Comparison of ENCODE assay signal across 1 fruit fly cellular context in genomic region chr3L:15566484-15566955, dm6.
TF ChIP-seq lines count a peak whose summit lies in the region.

No protein-coding gene starts in this region.

TF ChIP-seq in whole organism, embryonic, 481 proteins besides CTCF, POLR2A, EP300 and RAD21 (continued from another document and continues in another):
- TF ChIP-seq CG10979 (tag; optimal IDR thresholded peaks at IDR 0.05; lab: Kevin White, UChicago) (peak; percentile 44), CG12236 (GFP tag; optimal IDR thresholded peaks at IDR 0.05; lab: Kevin White, UChicago) (peak; percentile 25), lilli (GFP tag; optimal IDR thresholded peaks at IDR 0.05; lab: Kevin White, UChicago) (no peak), ranshi (GFP tag; IDR thresholded peaks at IDR 0.05; lab: Robert Waterston, UW) (peak; percentile 41; the same call in 1 of the 2 replicates), CG15479 (GFP tag; optimal IDR thresholded peaks at IDR 0.05; lab: Kevin White, UChicago) (peak; percentile 92), unpg (GFP tag; optimal IDR thresholded peaks at IDR 0.05; lab: Kevin White, UChicago) (peak; percentile 64), al (GFP tag; IDR thresholded peaks at IDR 0.05; lab: Robert Waterston, UW) (no peak), CG10366 (GFP tag; IDR thresholded peaks at IDR 0.05; lab: Robert Waterston, UW) (0 out of 2 replicates have a peak, but pooled peaks have one; percentile 37), fd3F (GFP tag; optimal IDR thresholded peaks at IDR 0.05; lab: Kevin White, UChicago) (peak; percentile 66), CG31365 (tag; optimal IDR thresholded peaks at IDR 0.05; lab: Kevin White, UChicago) (peak; percentile 65), hbn (GFP tag; IDR thresholded peaks at IDR 0.05; lab: Robert Waterston, UW; ENCODE audit: partially characterized antibody) (no peak), ac (GFP tag; optimal IDR thresholded peaks at IDR 0.05; lab: Kevin White, UChicago) (peak; percentile 55), CG17328 (GFP tag; IDR thresholded peaks at IDR 0.05; lab: Robert Waterston, UW) (no peak; the same call in 1 of the 2 replicates), Mes4 (GFP tag; optimal IDR thresholded peaks at IDR 0.05; lab: Kevin White, UChicago) (peak; percentile 75), zf30C (GFP tag; optimal IDR thresholded peaks at IDR 0.05; lab: Kevin White, UChicago) (no peak), dmrt99B (tag; optimal IDR thresholded peaks at IDR 0.05; lab: Kevin White, UChicago) (no peak), CG4854 (GFP tag; optimal IDR thresholded peaks at IDR 0.05; lab: Kevin White, UChicago) (peak; percentile 63), pan (optimal IDR thresholded peaks at IDR 0.05; lab: Kevin White, UChicago) (no peak), pan (GFP tag; optimal IDR thresholded peaks at IDR 0.05 in 1 of 2, IDR thresholded peaks at IDR 0.05 in 1 of 2) (peak in 1 of 2 experiments; percentile 53), nerfin-2 (GFP tag; IDR thresholded peaks at IDR 0.05; lab: Robert Waterston, UW; ENCODE audit: partially characterized antibody) (no peak), CrebB (tag; optimal IDR thresholded peaks at IDR 0.05; lab: Kevin White, UChicago) (peak; percentile 90), pho (GFP tag; optimal IDR thresholded peaks at IDR 0.05; lab: Kevin White, UChicago) (peak; percentile 35), tna (GFP tag; IDR thresholded peaks at IDR 0.05; lab: Robert Waterston, UW; ENCODE audit: partially characterized antibody) (no peak), NfI (GFP tag; optimal IDR thresholded peaks at IDR 0.05; lab: Kevin White, UChicago) (peak; percentile 65), z (GFP tag; IDR thresholded peaks at IDR 0.05; lab: Robert Waterston, UW) (no peak), disco-r (GFP tag; optimal IDR thresholded peaks at IDR 0.05; lab: Kevin White, UChicago) (peak; percentile 2), fd64A (GFP tag; optimal IDR thresholded peaks at IDR 0.05; lab: Kevin White, UChicago) (peak; percentile 85), CG2120 (GFP tag; optimal IDR thresholded peaks at IDR 0.05; lab: Kevin White, UChicago) (peak; percentile 51), bcd (GFP tag; optimal IDR thresholded peaks at IDR 0.05; lab: Kevin White, UChicago) (peak; percentile 48), ato (GFP tag; IDR thresholded peaks at IDR 0.05; lab: Robert Waterston, UW; ENCODE audit: partially characterized antibody) (no peak), CG12942 (GFP tag; optimal IDR thresholded peaks at IDR 0.05; lab: Kevin White, UChicago) (no peak), scrt (GFP tag; optimal IDR thresholded peaks at IDR 0.05; lab: Kevin White, UChicago) (peak; percentile 57), CG17186 (GFP tag; optimal IDR thresholded peaks at IDR 0.05; lab: Kevin White, UChicago) (no peak), grau (tag; optimal IDR thresholded peaks at IDR 0.05; lab: Kevin White, UChicago) (peak; percentile 48), HLHmδ (GFP tag; optimal IDR thresholded peaks at IDR 0.05; lab: Kevin White, UChicago) (peak; percentile 77), CG15073 (GFP tag; optimal IDR thresholded peaks at IDR 0.05; lab: Kevin White, UChicago) (no peak), CG9797 (GFP tag; optimal IDR thresholded peaks at IDR 0.05; lab: Kevin White, UChicago) (no peak), CG8944 (GFP tag; optimal IDR thresholded peaks at IDR 0.05; lab: Kevin White, UChicago) (no peak), dpn (GFP tag; optimal IDR thresholded peaks at IDR 0.05; lab: Kevin White, UChicago) (no peak), Bgb (GFP tag; IDR thresholded peaks at IDR 0.05; lab: Robert Waterston, UW; ENCODE audit: partially characterized antibody) (no peak), CG17361 (GFP tag; IDR thresholded peaks at IDR 0.05; lab: Robert Waterston, UW) (no peak; the same call in 2 of the 3 replicates), crol (GFP tag; IDR thresholded peaks at IDR 0.05; lab: Robert Waterston, UW) (peak; percentile 72), CG9215 (GFP tag; IDR thresholded peaks at IDR 0.05; lab: Robert Waterston, UW) (no peak), ttk (GFP tag; IDR thresholded peaks at IDR 0.05; lab: Robert Waterston, UW) (no peak), CG15269 (tag; optimal IDR thresholded peaks at IDR 0.05; lab: Kevin White, UChicago) (no peak), ro (GFP tag; IDR thresholded peaks at IDR 0.05; lab: Robert Waterston, UW) (no peak), so (GFP tag; IDR thresholded peaks at IDR 0.05; lab: Robert Waterston, UW) (peak; percentile 85; the same call in 2 of the 3 replicates), caup (GFP tag; optimal IDR thresholded peaks at IDR 0.05; lab: Kevin White, UChicago; ENCODE audit: severe bottlenecking) (peak; percentile 91), Hmx (GFP tag; optimal IDR thresholded peaks at IDR 0.05; lab: Kevin White, UChicago) (no peak), CG12071 (GFP tag; optimal IDR thresholded peaks at IDR 0.05; lab: Kevin White, UChicago) (peak; percentile 89), CG34422 (GFP tag; IDR thresholded peaks at IDR 0.05; lab: Robert Waterston, UW) (peak; percentile 59; the same call in 1 of the 3 replicates), Dp (GFP tag; optimal IDR thresholded peaks at IDR 0.05; lab: Kevin White, UChicago) (no peak), Trl (optimal IDR thresholded peaks at IDR 0.05; lab: Kevin White, UChicago) (peak in 1 of 2 experiments; percentile 15), Trl (GFP tag; optimal IDR thresholded peaks at IDR 0.05; lab: Kevin White, UChicago) (peak; percentile 46), ems (GFP tag; optimal IDR thresholded peaks at IDR 0.05; lab: Kevin White, UChicago) (no peak), HLH54F (GFP tag; optimal IDR thresholded peaks at IDR 0.05; lab: Kevin White, UChicago) (no peak), CG13287 (GFP tag; IDR thresholded peaks at IDR 0.05; lab: Robert Waterston, UW; ENCODE audit: partially characterized antibody) (no peak), C15 (GFP tag; IDR thresholded peaks at IDR 0.05; lab: Robert Waterston, UW) (no peak), CG3281 (GFP tag; optimal IDR thresholded peaks at IDR 0.05; lab: Kevin White, UChicago) (peak; percentile 78), Atf-2 (GFP tag; optimal IDR thresholded peaks at IDR 0.05; lab: Kevin White, UChicago) (no peak), ase (GFP tag; IDR thresholded peaks at IDR 0.05; lab: Robert Waterston, UW) (peak; percentile 30; the same call in 1 of the 3 replicates), ham (GFP tag; IDR thresholded peaks at IDR 0.05; lab: Robert Waterston, UW) (peak; percentile 44; the same call in 1 of the 2 replicates), Eip74EF (GFP tag; optimal IDR thresholded peaks at IDR 0.05; lab: Kevin White, UChicago) (no peak), ci (GFP tag; IDR thresholded peaks at IDR 0.05; lab: Robert Waterston, UW) (peak; percentile 89), insv (GFP tag; optimal IDR thresholded peaks at IDR 0.05; lab: Kevin White, UChicago) (peak in 1 of 2 experiments; percentile 53), pb (GFP tag; optimal IDR thresholded peaks at IDR 0.05; lab: Kevin White, UChicago) (peak; percentile 13), CG6854 (GFP tag; optimal IDR thresholded peaks at IDR 0.05; lab: Kevin White, UChicago) (peak; percentile 73), sima (GFP tag; optimal IDR thresholded peaks at IDR 0.05; lab: Kevin White, UChicago) (no peak), CG1602 (GFP tag; optimal IDR thresholded peaks at IDR 0.05; lab: Kevin White, UChicago) (no peak), Mrtf (GFP tag; IDR thresholded peaks at IDR 0.05; lab: Robert Waterston, UW) (peak; percentile 43; the same call in 1 of the 3 replicates), Doc3 (GFP tag; IDR thresholded peaks at IDR 0.05; lab: Robert Waterston, UW; ENCODE audit: partially characterized antibody) (no peak), CG5245 (GFP tag; optimal IDR thresholded peaks at IDR 0.05; lab: Kevin White, UChicago) (no peak), bsh (GFP tag; optimal IDR thresholded peaks at IDR 0.05; lab: Kevin White, UChicago) (peak in 1 of 2 experiments; percentile 56), CG17568 (GFP tag; optimal IDR thresholded peaks at IDR 0.05; lab: Kevin White, UChicago) (no peak), CG7556 (GFP tag; optimal IDR thresholded peaks at IDR 0.05; lab: Kevin White, UChicago) (peak; percentile 68), CG6175 (GFP tag; IDR thresholded peaks at IDR 0.05; lab: Robert Waterston, UW) (peak; percentile 54; the same call in 1 of the 3 replicates), zen2 (GFP tag; IDR thresholded peaks at IDR 0.05; lab: Robert Waterston, UW; ENCODE audit: partially characterized antibody) (no peak), Dip3 (GFP tag; optimal IDR thresholded peaks at IDR 0.05; lab: Kevin White, UChicago) (no peak), CG7357 (GFP tag; IDR thresholded peaks at IDR 0.05; lab: Robert Waterston, UW) (0 out of 3 replicates have a peak, but pooled peaks have one; percentile 7), pros (GFP tag; optimal IDR thresholded peaks at IDR 0.05; lab: Kevin White, UChicago) (peak; percentile 23), CG12391 (tag; optimal IDR thresholded peaks at IDR 0.05; lab: Kevin White, UChicago) (peak; percentile 14), sd (tag; optimal IDR thresholded peaks at IDR 0.05; lab: Kevin White, UChicago) (peak; percentile 79), Atf3 (GFP tag; optimal IDR thresholded peaks at IDR 0.05; lab: Kevin White, UChicago) (no peak), D19A (tag; optimal IDR thresholded peaks at IDR 0.05; lab: Kevin White, UChicago) (no peak), gsb-n (tag; optimal IDR thresholded peaks at IDR 0.05; lab: Kevin White, UChicago) (no peak), mirr (GFP tag; optimal IDR thresholded peaks at IDR 0.05; lab: Kevin White, UChicago) (peak; percentile 94), CoRest (tag; optimal IDR thresholded peaks at IDR 0.05; lab: Kevin White, UChicago) (no peak), CG10543 (GFP tag; optimal IDR thresholded peaks at IDR 0.05; lab: Kevin White, UChicago) (peak; percentile 98), ewg (GFP tag; optimal IDR thresholded peaks at IDR 0.05; lab: Kevin White, UChicago) (no peak), tup (GFP tag; optimal IDR thresholded peaks at IDR 0.05; lab: Kevin White, UChicago) (no peak), Hr39 (optimal IDR thresholded peaks at IDR 0.05; lab: Kevin White, UChicago) (no peak), psq (GFP tag; optimal IDR thresholded peaks at IDR 0.05; lab: Kevin White, UChicago) (peak; percentile 37), row (GFP tag; IDR thresholded peaks at IDR 0.05; lab: Robert Waterston, UW) (no peak), wor (GFP tag; IDR thresholded peaks at IDR 0.05; lab: Robert Waterston, UW) (no peak), CG9817 (tag; optimal IDR thresholded peaks at IDR 0.05; lab: Kevin White, UChicago) (peak; percentile 36), CG3407 (GFP tag; optimal IDR thresholded peaks at IDR 0.05; lab: Kevin White, UChicago) (peak; percentile 65), tgo (GFP tag; IDR thresholded peaks at IDR 0.05; lab: Robert Waterston, UW) (peak; percentile 30; the same call in 1 of the 3 replicates), wek (GFP tag; optimal IDR thresholded peaks at IDR 0.05; lab: Kevin White, UChicago) (peak; percentile 76), TFAM (GFP tag; optimal IDR thresholded peaks at IDR 0.05; lab: Kevin White, UChicago) (peak; percentile 29), E2f2 (GFP tag; IDR thresholded peaks at IDR 0.05; lab: Robert Waterston, UW) (no peak), NFAT (GFP tag; IDR thresholded peaks at IDR 0.05; lab: Robert Waterston, UW) (peak; percentile 32; the same call in 1 of the 2 replicates), Dip2 (GFP tag; IDR thresholded peaks at IDR 0.05; lab: Robert Waterston, UW) (no peak), CG1024 (GFP tag; IDR thresholded peaks at IDR 0.05; lab: Robert Waterston, UW) (no peak), az2 (GFP tag; optimal IDR thresholded peaks at IDR 0.05; lab: Kevin White, UChicago) (no peak), nom (GFP tag; optimal IDR thresholded peaks at IDR 0.05; lab: Kevin White, UChicago) (no peak), phol (tag; optimal IDR thresholded peaks at IDR 0.05; lab: Kevin White, UChicago) (no peak), zen (tag; optimal IDR thresholded peaks at IDR 0.05; lab: Kevin White, UChicago) (no peak), CG14014 (GFP tag; IDR thresholded peaks at IDR 0.05; lab: Robert Waterston, UW) (peak; percentile 75; the same call in 1 of the 2 replicates), Deaf1 (tag; optimal IDR thresholded peaks at IDR 0.05; lab: Kevin White, UChicago) (peak; percentile 91), BEAF-32 (GFP tag; optimal IDR thresholded peaks at IDR 0.05; lab: Kevin White, UChicago) (no peak), CG18619 (GFP tag; optimal IDR thresholded peaks at IDR 0.05; lab: Kevin White, UChicago) (peak; percentile 53), CG17359 (tag; optimal IDR thresholded peaks at IDR 0.05; lab: Kevin White, UChicago) (no peak), CG4730 (GFP tag; IDR thresholded peaks at IDR 0.05; lab: Robert Waterston, UW) (no peak), Fer2 (tag; optimal IDR thresholded peaks at IDR 0.05; lab: Kevin White, UChicago) (peak; percentile 59), CG2199 (GFP tag; IDR thresholded peaks at IDR 0.05; lab: Robert Waterston, UW) (peak; percentile 91), chinmo (GFP tag; IDR thresholded peaks at IDR 0.05; lab: Robert Waterston, UW; ENCODE audit: partially characterized antibody) (0 out of 4 replicates have a peak, but pooled peaks have one; percentile 44), sens (GFP tag; lab: Kevin White, UChicago) (peak; percentile 88), CG15601 (tag; optimal IDR thresholded peaks at IDR 0.05; lab: Kevin White, UChicago) (peak; percentile 74), MESR4 (GFP tag; optimal IDR thresholded peaks at IDR 0.05; lab: Kevin White, UChicago) (no peak), Ssrp (tag; optimal IDR thresholded peaks at IDR 0.05; lab: Kevin White, UChicago) (no peak), Xrp1 (GFP tag; IDR thresholded peaks at IDR 0.05; lab: Robert Waterston, UW) (peak; percentile 70), mld (GFP tag; IDR thresholded peaks at IDR 0.05; lab: Robert Waterston, UW; ENCODE audit: partially characterized antibody) (peak; percentile 43; the same call in 1 of the 3 replicates), eyg (GFP tag; optimal IDR thresholded peaks at IDR 0.05; lab: Kevin White, UChicago) (peak; percentile 58), esg (GFP tag; conservative IDR thresholded peaks at IDR 0.05; lab: Robert Waterston, UW) (no peak), jumu (GFP tag; optimal IDR thresholded peaks at IDR 0.05; lab: Kevin White, UChicago) (peak; percentile 42), CG18764 (GFP tag; optimal IDR thresholded peaks at IDR 0.05; lab: Kevin White, UChicago) (no peak), sqz (GFP tag; optimal IDR thresholded peaks at IDR 0.05; lab: Kevin White, UChicago) (no peak), Hey (tag; optimal IDR thresholded peaks at IDR 0.05; lab: Kevin White, UChicago) (peak; percentile 92), klu (GFP tag; IDR thresholded peaks at IDR 0.05; lab: Robert Waterston, UW) (no peak), CG2678 (tag; optimal IDR thresholded peaks at IDR 0.05; lab: Kevin White, UChicago) (no peak), CG12104 (GFP tag; optimal IDR thresholded peaks at IDR 0.05; lab: Kevin White, UChicago) (no peak)
